Fruit fly (Drosophila melanogaster): ENCODE measurements around the gene TfIIFalpha.

DNA sequence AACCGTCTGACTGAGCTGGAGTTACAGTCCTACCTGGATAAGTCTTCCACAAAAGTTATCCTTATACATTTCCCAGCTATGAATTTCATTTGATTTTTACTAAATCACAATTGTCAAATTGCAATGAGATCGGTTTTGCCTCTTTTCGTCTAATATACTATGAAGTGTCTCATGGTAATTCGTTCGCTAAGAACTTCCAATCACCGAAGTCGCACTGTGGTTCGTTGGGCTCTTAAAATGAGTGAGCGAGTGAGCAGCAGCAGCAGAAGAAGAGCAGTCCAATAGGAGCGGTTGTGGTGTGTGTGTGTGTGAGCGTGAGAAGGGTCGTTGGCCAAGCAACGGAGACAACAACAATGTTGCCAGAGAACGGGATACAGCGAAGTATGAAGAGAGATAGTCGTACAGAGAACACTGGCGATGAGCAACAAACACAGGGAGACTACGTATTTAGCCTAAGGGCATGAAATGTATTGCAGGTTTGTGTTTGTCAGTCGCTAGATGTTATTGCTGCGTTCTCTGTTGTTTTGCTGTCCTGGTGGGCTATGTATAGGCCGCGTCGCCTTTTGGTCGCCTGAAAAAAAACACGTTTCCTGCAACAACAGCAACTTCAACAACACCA, 43.8 kb downstream of the TfIIFalpha start:
- TF ChIP-seq insv (optimal IDR thresholded peaks at IDR 0.05) (no peak), ttk (optimal IDR thresholded peaks at IDR 0.05) (no peak), psq (optimal IDR thresholded peaks at IDR 0.05) (no peak), h (optimal IDR thresholded peaks at IDR 0.05) (no peak), Sin3A (optimal IDR thresholded peaks at IDR 0.05) (no peak)
